Worm (Caenorhabditis elegans): Measurements from ENCODE around the gene ssp-32.

- no peak for TF ChIP-seq snpc-4 (tag; optimal IDR thresholded peaks at IDR 0.05)
- TF ChIP-seq unc-39 (tag; optimal IDR thresholded peaks at IDR 0.05) = no peak
- no peak for TF ChIP-seq skn-1 (tag; optimal IDR thresholded peaks at IDR 0.05)
- no peak for TF ChIP-seq fos-1 (tag; optimal IDR thresholded peaks at IDR 0.05)
- no peak for TF ChIP-seq dmd-4 (tag; optimal IDR thresholded peaks at IDR 0.05)
- no peak for TF ChIP-seq R02D3.7 (tag; optimal IDR thresholded peaks at IDR 0.05)
- no peak for TF ChIP-seq F13H6.1 (tag; optimal IDR thresholded peaks at IDR 0.05)
- no peak for TF ChIP-seq ztf-11 (tag; optimal IDR thresholded peaks at IDR 0.05)
- TF ChIP-seq nhr-25 (tag; optimal IDR thresholded peaks at IDR 0.05) = no peak
- no peak for TF ChIP-seq aly-2 (tag; optimal IDR thresholded peaks at IDR 0.05)
Observed at ce11 chrIV:9850931-9851330, 44.3 kb upstream of the ssp-32 start, which contains the start of gene ssp-10.
